Fruit fly (Drosophila melanogaster) whole organism, embryonic: ENCODE measurements around the gene CG33191.

Experiments used
- Ada2b ChIP-seq: fragments of 200-800 bp; sonication (Bioruptor generic); IDR thresholded peaks from 2 replicates; pipeline ENCODE4 v1.3.6; 2022; ENCODE audit warnings: missing biosample characterization, missing genetic modification characterization
- CG10147 ChIP-seq: fragments of 200-800 bp; sonication (Bioruptor generic); optimal IDR thresholded peaks from 2 replicates; lab custom pipeline; 2019; ENCODE audit warnings: missing biosample characterization, mild to moderate bottlenecking, missing genetic modification characterization, moderate library complexity
- CG10267 ChIP-seq: fragments of 200-800 bp; sonication (Bioruptor generic); optimal IDR thresholded peaks from 2 replicates; lab custom pipeline; 2018; ENCODE audit warnings: missing biosample characterization, mild to moderate bottlenecking, missing genetic modification characterization, moderate library complexity
- CG10565 ChIP-seq: fragments of 200-800 bp; sonication (Bioruptor generic); optimal IDR thresholded peaks from 3 replicates; lab custom pipeline; 2016; ENCODE audit warnings: missing biosample characterization, mild to moderate bottlenecking, missing genetic modification characterization
- CG10654 ChIP-seq: fragments of 200-800 bp; sonication (Bioruptor generic); optimal IDR thresholded peaks from 2 replicates; lab custom pipeline; 2016; ENCODE audit warnings: missing biosample characterization, missing genetic modification characterization
- CG11093 ChIP-seq: fragments of 200-800 bp; sonication (Bioruptor generic); IDR thresholded peaks from 3 replicates; pipeline ENCODE4 v1.3.6; 2022; ENCODE audit warnings: missing biosample characterization, missing genetic modification characterization
- CG11696 ChIP-seq: fragments of 200-800 bp; sonication (Bioruptor generic); IDR thresholded peaks from 2 replicates; pipeline ENCODE4 v1.3.6; 2022; ENCODE audit warnings: missing biosample characterization, missing genetic modification characterization
- CG1233 ChIP-seq: fragments of 200-800 bp; sonication (Bioruptor generic); optimal IDR thresholded peaks from 4 replicates; lab custom pipeline; 2018; ENCODE audit warnings: missing biosample characterization, mild to moderate bottlenecking, missing genetic modification characterization
- CG13775 ChIP-seq: fragments of 200-800 bp; sonication (Bioruptor generic); optimal IDR thresholded peaks from 3 replicates; lab custom pipeline; 2017; ENCODE audit warnings: missing biosample characterization, mild to moderate bottlenecking, missing genetic modification characterization
- CG14860 ChIP-seq: fragments of 200-800 bp; sonication (Bioruptor generic); IDR thresholded peaks from 3 replicates; pipeline ENCODE4 v1.3.6; 2022; ENCODE audit warnings: missing biosample characterization, missing genetic modification characterization; ENCODE audit not compliant: partially characterized antibody
- CG17385 ChIP-seq: fragments of 200-800 bp; sonication (Bioruptor generic); optimal IDR thresholded peaks from 3 replicates; lab custom pipeline; 2018; ENCODE audit warnings: missing biosample characterization, mild to moderate bottlenecking, missing genetic modification characterization
- CG18599 ChIP-seq: fragments of 200-800 bp; sonication (Bioruptor generic); optimal IDR thresholded peaks from 3 replicates; lab custom pipeline; 2017; ENCODE audit warnings: missing biosample characterization, missing genetic modification characterization, mild to moderate bottlenecking, moderate library complexity, missing genetic modification reagents
- CG30403 ChIP-seq: fragments of 200-800 bp; sonication (Bioruptor generic); optimal IDR thresholded peaks from 3 replicates; lab custom pipeline; 2016; ENCODE audit warnings: missing biosample characterization, missing genetic modification characterization
- CG32532 ChIP-seq: fragments of 200-800 bp; sonication (Bioruptor generic); IDR thresholded peaks from 2 replicates; pipeline ENCODE4 v1.3.6; 2022; ENCODE audit warnings: missing biosample characterization, missing genetic modification characterization
- CG32767 ChIP-seq: fragments of 200-800 bp; sonication (Bioruptor generic); IDR thresholded peaks from 2 replicates; pipeline ENCODE4 v1.3.6; 2022; ENCODE audit warnings: missing biosample characterization, missing genetic modification characterization
- CG32772 ChIP-seq: fragments of 200-800 bp; sonication (Bioruptor generic); IDR thresholded peaks from 2 replicates; pipeline ENCODE4 v1.3.6; 2022; ENCODE audit warnings: missing biosample characterization, missing genetic modification characterization
- CG34422 ChIP-seq: fragments of 200-800 bp; sonication (Bioruptor generic); IDR thresholded peaks from 3 replicates; pipeline ENCODE4 v1.3.6; 2022; ENCODE audit warnings: missing biosample characterization, missing genetic modification characterization
- CG9437 ChIP-seq: fragments of 200-800 bp; sonication (Bioruptor generic); optimal IDR thresholded peaks from 2 replicates; lab custom pipeline; 2018; ENCODE audit warnings: missing biosample characterization, mild to moderate bottlenecking, missing genetic modification characterization
- Dek ChIP-seq: fragments of 200-800 bp; sonication (Bioruptor generic); optimal IDR thresholded peaks from 3 replicates; lab custom pipeline; 2019; ENCODE audit warnings: missing biosample characterization, mild to moderate bottlenecking, missing genetic modification characterization, moderate library complexity
- Doc3 ChIP-seq: fragments of 200-800 bp; sonication (Bioruptor generic); IDR thresholded peaks from 3 replicates; pipeline ENCODE4 v1.3.6; 2022; ENCODE audit warnings: missing biosample characterization, missing genetic modification characterization; ENCODE audit not compliant: partially characterized antibody
- Drgx ChIP-seq: fragments of 200-800 bp; sonication (Bioruptor generic); IDR thresholded peaks from 2 replicates; pipeline ENCODE4 v1.3.6; 2022; ENCODE audit warnings: missing biosample characterization, missing genetic modification characterization
- HHEX ChIP-seq: fragments of 200-800 bp; sonication (Bioruptor generic); optimal IDR thresholded peaks from 3 replicates; lab custom pipeline; 2017; ENCODE audit warnings: missing biosample characterization, mild to moderate bottlenecking, missing genetic modification characterization, missing genetic modification reagents
- Jarid2 ChIP-seq: fragments of 200-800 bp; sonication (Bioruptor generic); optimal IDR thresholded peaks from 3 replicates; lab custom pipeline; 2017; ENCODE audit warnings: mild to moderate bottlenecking, missing biosample characterization, missing genetic modification reagents, missing genetic modification characterization
- Mrtf ChIP-seq: fragments of 200-800 bp; sonication (Bioruptor generic); IDR thresholded peaks from 3 replicates; pipeline ENCODE4 v1.3.6; 2022; ENCODE audit warnings: missing biosample characterization, missing genetic modification characterization
- NFAT ChIP-seq: fragments of 200-800 bp; sonication (Bioruptor generic); IDR thresholded peaks from 2 replicates; pipeline ENCODE4 v1.3.6; 2022; ENCODE audit warnings: missing biosample characterization, missing genetic modification characterization
- Oaz ChIP-seq: fragments of 200-800 bp; sonication (Bioruptor generic); IDR thresholded peaks from 2 replicates; pipeline ENCODE4 v1.3.6; 2022; ENCODE audit warnings: missing biosample characterization, missing genetic modification characterization
- Optix ChIP-seq: fragments of 200-800 bp; sonication (Bioruptor generic); IDR thresholded peaks from 3 replicates; pipeline ENCODE4 v1.3.6; 2022; ENCODE audit warnings: missing biosample characterization, missing genetic modification characterization
- Sry-β ChIP-seq: fragments of 200-800 bp; sonication (Bioruptor generic); optimal IDR thresholded peaks from 2 replicates; lab custom pipeline; 2018; ENCODE audit warnings: missing biosample characterization, mild to moderate bottlenecking, missing genetic modification characterization, moderate library complexity
- Xrp1 ChIP-seq: fragments of 200-800 bp; sonication (Bioruptor generic); IDR thresholded peaks from 2 replicates; pipeline ENCODE4 v1.3.6; 2022; ENCODE audit warnings: missing biosample characterization, missing genetic modification characterization
- abd-A ChIP-seq: fragments of 200-800 bp; sonication (Bioruptor generic); optimal IDR thresholded peaks from 3 replicates; lab custom pipeline; 2019; ENCODE audit warnings: missing biosample characterization, mild to moderate bottlenecking, missing genetic modification characterization, moderate library complexity
- ara ChIP-seq: fragments of 200-800 bp; sonication (Bioruptor generic); IDR thresholded peaks from 2 replicates; pipeline ENCODE4 v1.3.6; 2022; ENCODE audit warnings: missing biosample characterization, missing genetic modification characterization
- cas ChIP-seq: fragments of 200-800 bp; sonication (Bioruptor generic); IDR thresholded peaks from 2 replicates; pipeline ENCODE4 v1.3.6; 2022; ENCODE audit warnings: missing biosample characterization, missing genetic modification characterization
- crol ChIP-seq: fragments of 200-800 bp; sonication (Bioruptor generic); IDR thresholded peaks from 2 replicates; pipeline ENCODE4 v1.3.6; 2022; ENCODE audit warnings: missing biosample characterization, missing genetic modification characterization
- dimm ChIP-seq: fragments of 200-800 bp; sonication (Bioruptor generic); IDR thresholded peaks from 2 replicates; pipeline ENCODE4 v1.3.6; 2022; ENCODE audit warnings: missing biosample characterization, missing genetic modification characterization
- fd96Cb ChIP-seq: fragments of 200-800 bp; sonication (Bioruptor generic); optimal IDR thresholded peaks from 2 replicates; lab custom pipeline; 2018; ENCODE audit warnings: missing biosample characterization, mild to moderate bottlenecking, missing genetic modification characterization, moderate library complexity
- grn ChIP-seq: fragments of 200-800 bp; sonication (Bioruptor generic); optimal IDR thresholded peaks from 3 replicates; lab custom pipeline; 2017; ENCODE audit warnings: missing biosample characterization, missing genetic modification characterization
- ken ChIP-seq: fragments of 200-800 bp; sonication (Bioruptor generic); IDR thresholded peaks from 3 replicates; pipeline ENCODE4 v1.3.6; 2022; ENCODE audit warnings: missing biosample characterization, missing genetic modification characterization
- lab ChIP-seq: fragments of 200-800 bp; sonication (Bioruptor generic); optimal IDR thresholded peaks from 3 replicates; lab custom pipeline; 2017; ENCODE audit warnings: missing biosample characterization, missing genetic modification characterization, mild to moderate bottlenecking, moderate library complexity, missing genetic modification reagents
- lmd ChIP-seq: fragments of 200-800 bp; sonication (Bioruptor generic); IDR thresholded peaks from 2 replicates; pipeline ENCODE4 v1.3.6; 2022; ENCODE audit warnings: missing biosample characterization, missing genetic modification characterization
- lola ChIP-seq, 3 experiments: fragments of >200 bp in 2 of 3; fragments of 200-800 bp in 1 of 3; sonication (Bioruptor generic) in 1 of 3; optimal IDR thresholded peaks; 2 replicates each; lab custom pipeline; 2017 to 2019; ENCODE audit warnings: missing biosample characterization in 3 of 3, missing genetic modification characterization in 3 of 3, mild to moderate bottlenecking in 1 of 3, moderate library complexity in 1 of 3
- phol ChIP-seq: fragments of 200-800 bp; sonication (Bioruptor generic); optimal IDR thresholded peaks from 3 replicates; lab custom pipeline; 2018; ENCODE audit warnings: missing biosample characterization, mild to moderate bottlenecking, missing genetic modification characterization, moderate library complexity
- slp2 ChIP-seq: fragments of 200-800 bp; sonication (Bioruptor generic); optimal IDR thresholded peaks from 2 replicates; lab custom pipeline; 2016; ENCODE audit warnings: missing biosample characterization, missing genetic modification characterization

CG33191 gene

dm6 chr3R:8788722-8789400 is 9.1 kb upstream of the CG33191 start (continued):
- TF ChIP-seq CG13775: no peak
- no peak for TF ChIP-seq cas
- peak; percentile 21 for TF ChIP-seq CG10147 (GFP tag; lab: Kevin White, UChicago)
- no peak for TF ChIP-seq CG10565 (GFP tag; lab: Kevin White, UChicago)
- TF ChIP-seq Ada2b (GFP tag; lab: Robert Waterston, UW): peak; percentile 27; the same call in 1 of the 2 replicates
- peak; percentile 62; the same call in 1 of the 3 replicates for TF ChIP-seq Mrtf
- peak; percentile 90 for TF ChIP-seq CG11696 (GFP tag; lab: Robert Waterston, UW)
- peak in 1 of 3 experiments; percentile 7 for TF ChIP-seq lola (GFP tag; optimal IDR thresholded peaks at IDR 0.05; lab: Kevin White, UChicago)
- TF ChIP-seq CG9437 (GFP tag; lab: Kevin White, UChicago): no peak
- TF ChIP-seq Oaz (GFP tag; lab: Robert Waterston, UW): no peak
- TF ChIP-seq NFAT (GFP tag; lab: Robert Waterston, UW): 0 out of 2 replicates have a peak, but pooled peaks have one; percentile 5
- TF ChIP-seq HHEX (GFP tag; lab: Kevin White, UChicago): peak; percentile 1
- peak; percentile 5 for TF ChIP-seq slp2
- peak; percentile 55; the same call in 1 of the 2 replicates for TF ChIP-seq CG32532 (GFP tag; lab: Robert Waterston, UW)
- TF ChIP-seq CG14860 (GFP tag; lab: Robert Waterston, UW): no peak
- no peak for TF ChIP-seq Sry-β (GFP tag; lab: Kevin White, UChicago)
- peak; percentile 5 for TF ChIP-seq CG1233
- peak; percentile 54; the same call in 2 of the 3 replicates for TF ChIP-seq ken (GFP tag; lab: Robert Waterston, UW)
- peak; percentile 40 for TF ChIP-seq lab
- peak; percentile 71 for TF ChIP-seq lmd (GFP tag; lab: Robert Waterston, UW)
- TF ChIP-seq Doc3 (GFP tag; lab: Robert Waterston, UW): no peak
- peak; percentile 29 for TF ChIP-seq CG10654 (GFP tag; lab: Kevin White, UChicago)
- peak; percentile 59; the same call in 1 of the 3 replicates for TF ChIP-seq Optix (GFP tag; lab: Robert Waterston, UW)
- peak; percentile 25 for TF ChIP-seq grn (GFP tag; lab: Kevin White, UChicago)
- peak; percentile 56 for TF ChIP-seq fd96Cb (tag; lab: Kevin White, UChicago)
- TF ChIP-seq CG10267: peak; percentile 33
- TF ChIP-seq Jarid2 (GFP tag; lab: Kevin White, UChicago): peak; percentile 2
- peak; percentile 91 for TF ChIP-seq Drgx (GFP tag; lab: Robert Waterston, UW)
- no peak for TF ChIP-seq crol (GFP tag; lab: Robert Waterston, UW)
- peak; percentile 21 for TF ChIP-seq Dek (tag; lab: Kevin White, UChicago)
- TF ChIP-seq CG17385: peak; percentile 41
- TF ChIP-seq dimm (GFP tag; lab: Robert Waterston, UW): peak; percentile 71
- 0 out of 3 replicates have a peak, but pooled peaks have one; percentile 25 for TF ChIP-seq CG34422 (GFP tag; lab: Robert Waterston, UW)
- peak; percentile 13 for TF ChIP-seq CG18599 (GFP tag; lab: Kevin White, UChicago)
- peak; percentile 62 for TF ChIP-seq Xrp1 (GFP tag; lab: Robert Waterston, UW)
- peak; percentile 41 for TF ChIP-seq CG30403 (GFP tag; lab: Kevin White, UChicago)
- TF ChIP-seq CG11093 (GFP tag; lab: Robert Waterston, UW): peak; percentile 62; the same call in 1 of the 3 replicates
- peak; percentile 49 for TF ChIP-seq phol
- peak; percentile 82 for TF ChIP-seq ara (GFP tag; lab: Robert Waterston, UW)
- peak; percentile 71 for TF ChIP-seq CG32772 (GFP tag; lab: Robert Waterston, UW)
- TF ChIP-seq CG32767 (GFP tag; lab: Robert Waterston, UW): peak; percentile 11; the same call in 1 of the 2 replicates
- TF ChIP-seq abd-A (tag; lab: Kevin White, UChicago): peak; percentile 11
- TF ChIP-seq, all 482 proteins: peak for 174
